Worm (Caenorhabditis elegans) whole organism, mixed stage, embryonic: ENCODE results near the gene mdt-21.

ENCODE experiments used
- cnd-1 ChIP-seq: fragments of 200-800 bp; sonication (Bioruptor generic); optimal IDR thresholded peaks from 2 replicates; lab custom pipeline; 2018; ENCODE audit warnings: mild to moderate bottlenecking, missing genetic modification characterization, missing compliant biosample characterization
- elt-3 ChIP-seq: fragments of 150-350 bp; optimal IDR thresholded peaks from 2 replicates; lab custom pipeline; 2014; ENCODE audit warnings: missing biosample characterization, missing genetic modification characterization
- lin-13 ChIP-seq: fragments of 150-350 bp; optimal IDR thresholded peaks from 2 replicates; lab custom pipeline; 2014; ENCODE audit warnings: missing biosample characterization, missing genetic modification characterization
- lin-32 ChIP-seq: fragments of 200-800 bp; sonication (Bioruptor generic); optimal IDR thresholded peaks from 2 replicates; lab custom pipeline; 2018; ENCODE audit warnings: mild to moderate bottlenecking, missing genetic modification characterization, missing compliant biosample characterization
- mls-2 ChIP-seq: sonication (generic microtip); optimal IDR thresholded peaks from 2 replicates; lab custom pipeline; 2016; ENCODE audit warnings: mild to moderate bottlenecking, missing genetic modification characterization, moderate library complexity, missing compliant biosample characterization
- nhr-12 ChIP-seq: fragments of 150-350 bp; optimal IDR thresholded peaks from 2 replicates; lab custom pipeline; 2014; ENCODE audit warnings: missing biosample characterization, missing genetic modification characterization
- nhr-28 ChIP-seq: fragments of 150-350 bp; optimal IDR thresholded peaks from 2 replicates; lab custom pipeline; 2014; ENCODE audit warnings: missing biosample characterization, missing genetic modification characterization
- pha-4 ChIP-seq: fragments of 150-350 bp; optimal IDR thresholded peaks from 2 replicates; lab custom pipeline; 2018; ENCODE audit warnings: missing biosample characterization, missing genetic modification reagents, missing genetic modification characterization
- sptf-1 ChIP-seq: sonication (generic microtip); optimal IDR thresholded peaks from 2 replicates; lab custom pipeline; 2017; ENCODE audit warnings: mild to moderate bottlenecking, missing genetic modification characterization, moderate library complexity, missing compliant biosample characterization
- unc-39 ChIP-seq: fragments of 150-350 bp; optimal IDR thresholded peaks from 2 replicates; lab custom pipeline; 2014; ENCODE audit warnings: missing biosample characterization, missing genetic modification characterization
- unc-62 ChIP-seq: fragments of 150-350 bp; optimal IDR thresholded peaks from 2 replicates; lab custom pipeline; 2014; ENCODE audit warnings: missing biosample characterization, missing genetic modification reagents, missing genetic modification characterization
- zip-8 ChIP-seq: fragments of 150-350 bp; optimal IDR thresholded peaks from 2 replicates; lab custom pipeline; 2014; ENCODE audit warnings: missing biosample characterization, missing genetic modification characterization

ce11 chrIII:11730312-11730711 lies 47.1 kb upstream of the mdt-21 start, which contains the start of gene Y41C4A.18:
- no peak for TF ChIP-seq cnd-1
- TF ChIP-seq mls-2 = no peak
- no peak for TF ChIP-seq sptf-1 (tag; lab: Kevin White, UChicago)
- no peak for TF ChIP-seq unc-62 (GFP tag; lab: Kevin White, UChicago)
- no peak for TF ChIP-seq zip-8 (tag; lab: Kevin White, UChicago)
- no peak for TF ChIP-seq nhr-12 (tag; lab: Kevin White, UChicago)
- no peak for TF ChIP-seq lin-13
- TF ChIP-seq unc-39 (tag; lab: Kevin White, UChicago) = no peak
- TF ChIP-seq pha-4 = no peak
- no peak for TF ChIP-seq lin-32 (GFP tag; lab: Kevin White, UChicago)
- TF ChIP-seq elt-3 (tag; lab: Kevin White, UChicago) = no peak
- TF ChIP-seq nhr-28 (tag; lab: Kevin White, UChicago) = no peak
